Fruit fly (Drosophila melanogaster) whole organism, embryonic: Measurements from ENCODE around the gene ph-d.

Experiments
- Atf3 ChIP-seq: fragments of 200-800 bp; sonication (Bioruptor generic); optimal IDR thresholded peaks from 3 replicates; lab custom pipeline; 2016; ENCODE audit warnings: missing biosample characterization, missing genetic modification characterization
- CG10209 ChIP-seq: fragments of 200-800 bp; sonication (Bioruptor generic); optimal IDR thresholded peaks from 3 replicates; lab custom pipeline; 2017; ENCODE audit warnings: missing biosample characterization, mild to moderate bottlenecking, missing genetic modification characterization, missing genetic modification reagents
- CG10462 ChIP-seq: fragments of 200-800 bp; sonication (Bioruptor generic); optimal IDR thresholded peaks from 2 replicates; lab custom pipeline; 2016; ENCODE audit warnings: missing biosample characterization, missing genetic modification characterization
- CG11398 ChIP-seq: fragments of 200-800 bp; sonication (Bioruptor generic); optimal IDR thresholded peaks from 2 replicates; lab custom pipeline; 2016; ENCODE audit warnings: missing biosample characterization, missing genetic modification characterization
- CG11695 ChIP-seq: fragments of 200-800 bp; sonication (Bioruptor generic); IDR thresholded peaks from 3 replicates; pipeline ENCODE4 v1.3.6; 2022; ENCODE audit warnings: missing biosample characterization, missing genetic modification characterization
- CG11723 ChIP-seq: fragments of 200-800 bp; sonication (Bioruptor generic); optimal IDR thresholded peaks from 2 replicates; lab custom pipeline; 2017; ENCODE audit warnings: missing biosample characterization, mild to moderate bottlenecking, missing genetic modification characterization
- CG12155 ChIP-seq: fragments of 200-800 bp; sonication (Bioruptor generic); optimal IDR thresholded peaks from 3 replicates; lab custom pipeline; 2016; ENCODE audit warnings: missing biosample characterization, missing genetic modification characterization
- CG13123 ChIP-seq: fragments of 200-800 bp; sonication (Bioruptor generic); optimal IDR thresholded peaks from 2 replicates; lab custom pipeline; 2016; ENCODE audit warnings: missing biosample characterization, missing genetic modification characterization
- CG13287 ChIP-seq: fragments of 200-800 bp; sonication (Bioruptor generic); IDR thresholded peaks from 2 replicates; pipeline ENCODE4 v1.3.6; 2022; ENCODE audit warnings: missing biosample characterization, missing genetic modification characterization; ENCODE audit not compliant: partially characterized antibody
- CG14441 ChIP-seq: fragments of 200-800 bp; sonication (Bioruptor generic); IDR thresholded peaks from 2 replicates; pipeline ENCODE4 v1.3.6; 2022; ENCODE audit warnings: missing biosample characterization, missing genetic modification characterization
- CG1529 ChIP-seq: fragments of 200-800 bp; sonication (Bioruptor generic); optimal IDR thresholded peaks from 3 replicates; lab custom pipeline; 2018; ENCODE audit warnings: missing biosample characterization, missing genetic modification characterization
- CG15696 ChIP-seq: fragments of 200-800 bp; sonication (Bioruptor generic); optimal IDR thresholded peaks from 2 replicates; lab custom pipeline; 2019; ENCODE audit warnings: missing biosample characterization, mild to moderate bottlenecking, missing genetic modification characterization, moderate library complexity
- CG17186 ChIP-seq: fragments of 200-800 bp; sonication (Bioruptor generic); optimal IDR thresholded peaks from 3 replicates; lab custom pipeline; 2017; ENCODE audit warnings: missing biosample characterization, missing genetic modification reagents, missing genetic modification characterization
- CG17568 ChIP-seq: fragments of 200-800 bp; sonication (Bioruptor generic); optimal IDR thresholded peaks from 2 replicates; lab custom pipeline; 2018; ENCODE audit warnings: missing biosample characterization, mild to moderate bottlenecking, missing genetic modification characterization, moderate library complexity
- CG2678 ChIP-seq: fragments of 200-800 bp; sonication (Bioruptor generic); optimal IDR thresholded peaks from 3 replicates; lab custom pipeline; 2019; ENCODE audit warnings: missing biosample characterization, mild to moderate bottlenecking, missing genetic modification characterization, moderate library complexity
- CG30020 ChIP-seq: fragments of 200-800 bp; optimal IDR thresholded peaks from 2 replicates; lab custom pipeline; 2019; ENCODE audit warnings: missing biosample characterization, mild to moderate bottlenecking, missing genetic modification characterization, moderate library complexity
- CG3163 ChIP-seq: fragments of 200-800 bp; sonication (Bioruptor generic); optimal IDR thresholded peaks from 3 replicates; lab custom pipeline; 2016; ENCODE audit warnings: missing biosample characterization, missing genetic modification characterization
- CG34376 ChIP-seq: fragments of 200-800 bp; sonication (Bioruptor generic); optimal IDR thresholded peaks from 2 replicates; lab custom pipeline; 2018; ENCODE audit warnings: missing biosample characterization, mild to moderate bottlenecking, missing genetic modification characterization
- CG3838 ChIP-seq: fragments of 200-800 bp; sonication (Bioruptor generic); optimal IDR thresholded peaks from 3 replicates; lab custom pipeline; 2016; ENCODE audit warnings: missing biosample characterization, missing genetic modification characterization
- CG6175 ChIP-seq: fragments of 200-800 bp; sonication (Bioruptor generic); IDR thresholded peaks from 3 replicates; pipeline ENCODE4 v1.3.6; 2022; ENCODE audit warnings: missing biosample characterization, missing genetic modification characterization
- CG7745 ChIP-seq: fragments of 200-800 bp; sonication (Bioruptor generic); optimal IDR thresholded peaks from 2 replicates; lab custom pipeline; 2018; ENCODE audit warnings: missing biosample characterization, mild to moderate bottlenecking, missing genetic modification characterization, moderate library complexity
- CG9932 ChIP-seq: fragments of 200-800 bp; sonication (Bioruptor generic); IDR thresholded peaks from 2 replicates; pipeline ENCODE4 v1.3.6; 2022; ENCODE audit warnings: missing biosample characterization, missing genetic modification characterization
- CTCF ChIP-seq: fragments of 200-800 bp; sonication (Bioruptor generic); optimal IDR thresholded peaks from 2 replicates; lab custom pipeline; 2017; ENCODE audit warnings: missing biosample characterization, mild to moderate bottlenecking, missing genetic modification characterization, moderate library complexity
- CoRest ChIP-seq: fragments of 200-800 bp; sonication (Bioruptor generic); optimal IDR thresholded peaks from 3 replicates; lab custom pipeline; 2018; ENCODE audit warnings: missing biosample characterization, mild to moderate bottlenecking, missing genetic modification characterization, moderate library complexity
- D19A ChIP-seq: fragments of 200-800 bp; optimal IDR thresholded peaks from 3 replicates; lab custom pipeline; 2019; ENCODE audit warnings: missing biosample characterization, mild to moderate bottlenecking, missing genetic modification characterization, moderate library complexity
- Dip3 ChIP-seq: fragments of 200-800 bp; sonication (Bioruptor generic); optimal IDR thresholded peaks from 3 replicates; lab custom pipeline; 2016; ENCODE audit warnings: missing biosample characterization, missing genetic modification characterization
- H15 ChIP-seq: fragments of 200-800 bp; sonication (Bioruptor generic); IDR thresholded peaks from 3 replicates; pipeline ENCODE4 v1.3.6; 2022; ENCODE audit warnings: missing biosample characterization, missing genetic modification characterization
- HLH4C ChIP-seq: fragments of 200-800 bp; sonication (Bioruptor generic); IDR thresholded peaks from 3 replicates; pipeline ENCODE4 v1.3.6; 2022; ENCODE audit warnings: missing biosample characterization, missing genetic modification characterization; ENCODE audit not compliant: partially characterized antibody
- Hr39 ChIP-seq: fragments of >200 bp; optimal IDR thresholded peaks from 2 replicates; lab custom pipeline; 2017
- NFAT ChIP-seq: fragments of 200-800 bp; sonication (Bioruptor generic); IDR thresholded peaks from 2 replicates; pipeline ENCODE4 v1.3.6; 2022; ENCODE audit warnings: missing biosample characterization, missing genetic modification characterization
- Nf-YA ChIP-seq: fragments of 200-800 bp; sonication (Bioruptor generic); IDR thresholded peaks from 2 replicates; pipeline ENCODE4 v1.3.6; 2022; ENCODE audit warnings: missing biosample characterization, missing genetic modification characterization
- Sin3A ChIP-seq: fragments of >200 bp; optimal IDR thresholded peaks from 2 replicates; lab custom pipeline; 2018
- abd-A ChIP-seq: fragments of 200-800 bp; sonication (Bioruptor generic); optimal IDR thresholded peaks from 3 replicates; lab custom pipeline; 2019; ENCODE audit warnings: missing biosample characterization, mild to moderate bottlenecking, missing genetic modification characterization, moderate library complexity
- bab2 ChIP-seq: fragments of 200-800 bp; sonication (Bioruptor generic); optimal IDR thresholded peaks from 2 replicates; lab custom pipeline; 2016; ENCODE audit warnings: missing biosample characterization, missing genetic modification characterization
- btn ChIP-seq: fragments of 200-800 bp; sonication (Bioruptor generic); optimal IDR thresholded peaks from 2 replicates; lab custom pipeline; 2016; ENCODE audit warnings: missing biosample characterization, missing genetic modification characterization
- caup ChIP-seq: fragments of 200-800 bp; sonication (Bioruptor generic); optimal IDR thresholded peaks from 3 replicates; lab custom pipeline; 2017; ENCODE audit warnings: missing biosample characterization, mild to moderate bottlenecking, missing genetic modification characterization, moderate library complexity; ENCODE audit not compliant: severe bottlenecking
- crol ChIP-seq: fragments of 200-800 bp; sonication (Bioruptor generic); IDR thresholded peaks from 2 replicates; pipeline ENCODE4 v1.3.6; 2022; ENCODE audit warnings: missing biosample characterization, missing genetic modification characterization
- dysf ChIP-seq: fragments of 200-800 bp; sonication (Bioruptor generic); IDR thresholded peaks from 3 replicates; pipeline ENCODE4 v1.3.6; 2022; ENCODE audit warnings: missing biosample characterization, missing genetic modification characterization
- emc ChIP-seq: fragments of 200-800 bp; sonication (Bioruptor generic); optimal IDR thresholded peaks from 2 replicates; lab custom pipeline; 2016; ENCODE audit warnings: missing biosample characterization, missing genetic modification characterization
- gem ChIP-seq: fragments of 200-800 bp; sonication (Bioruptor generic); optimal IDR thresholded peaks from 2 replicates; lab custom pipeline; 2019; ENCODE audit warnings: missing biosample characterization, mild to moderate bottlenecking, missing genetic modification characterization, moderate library complexity
- grau ChIP-seq: fragments of 200-800 bp; optimal IDR thresholded peaks from 3 replicates; lab custom pipeline; 2019; ENCODE audit warnings: missing biosample characterization, mild to moderate bottlenecking, missing genetic modification characterization, moderate library complexity
- gro ChIP-seq: fragments of 200-800 bp; sonication (Bioruptor generic); optimal IDR thresholded peaks from 2 replicates; lab custom pipeline; 2016; ENCODE audit warnings: missing biosample characterization, missing genetic modification characterization
- gsb ChIP-seq: fragments of 200-800 bp; sonication (Bioruptor generic); IDR thresholded peaks from 2 replicates; pipeline ENCODE4 v1.3.6; 2022; ENCODE audit warnings: missing biosample characterization, missing genetic modification characterization
- ken ChIP-seq: fragments of 200-800 bp; sonication (Bioruptor generic); IDR thresholded peaks from 3 replicates; pipeline ENCODE4 v1.3.6; 2022; ENCODE audit warnings: missing biosample characterization, missing genetic modification characterization
- lab ChIP-seq: fragments of 200-800 bp; sonication (Bioruptor generic); optimal IDR thresholded peaks from 3 replicates; lab custom pipeline; 2017; ENCODE audit warnings: missing biosample characterization, missing genetic modification characterization, mild to moderate bottlenecking, moderate library complexity, missing genetic modification reagents
- pb ChIP-seq: fragments of 200-800 bp; sonication (Bioruptor generic); optimal IDR thresholded peaks from 3 replicates; lab custom pipeline; 2016; ENCODE audit warnings: missing biosample characterization, missing genetic modification characterization
- pros ChIP-seq: fragments of 200-800 bp; sonication (Bioruptor generic); optimal IDR thresholded peaks from 3 replicates; lab custom pipeline; 2019; ENCODE audit warnings: missing biosample characterization, mild to moderate bottlenecking, missing genetic modification characterization, moderate library complexity
- tio ChIP-seq: fragments of 200-800 bp; sonication (Bioruptor generic); optimal IDR thresholded peaks from 2 replicates; lab custom pipeline; 2017; ENCODE audit warnings: missing biosample characterization, missing genetic modification characterization, inconsistent platforms
- vnd ChIP-seq: fragments of 200-800 bp; sonication (Bioruptor generic); IDR thresholded peaks from 3 replicates; pipeline ENCODE4 v1.3.6; 2022; ENCODE audit warnings: missing biosample characterization, missing genetic modification characterization; ENCODE audit not compliant: partially characterized antibody
- zen2 ChIP-seq: fragments of 200-800 bp; sonication (Bioruptor generic); IDR thresholded peaks from 3 replicates; pipeline ENCODE4 v1.3.6; 2022; ENCODE audit warnings: missing biosample characterization, missing genetic modification characterization; ENCODE audit not compliant: partially characterized antibody
- zfh1 ChIP-seq: fragments of 200-800 bp; sonication (Bioruptor generic); IDR thresholded peaks from 3 replicates; pipeline ENCODE4 v1.3.6; 2022; ENCODE audit warnings: missing biosample characterization, missing genetic modification characterization

ph-d gene

dm6 chrX:2134226-2134880 lies 11.3 kb upstream of the ph-d start (continued):
- TF ChIP-seq CG9932 (GFP tag; lab: Robert Waterston, UW) (0 out of 2 replicates have a peak, but pooled peaks have one; percentile 15), CG7745 (tag; lab: Kevin White, UChicago) (no peak), CG12155 (GFP tag; lab: Kevin White, UChicago) (peak; percentile 42), CG10209 (GFP tag; lab: Kevin White, UChicago) (peak; percentile 58), dysf (GFP tag; lab: Robert Waterston, UW) (peak; percentile 71), CG10462 (GFP tag; lab: Kevin White, UChicago) (peak; percentile 32), abd-A (peak; percentile 70), CG11398 (GFP tag; lab: Kevin White, UChicago) (peak; percentile 8), zen2 (GFP tag; lab: Robert Waterston, UW) (no peak), CG11723 (peak; percentile 42), D19A (peak; percentile 68), caup (GFP tag; lab: Kevin White, UChicago) (peak; percentile 49), CG14441 (GFP tag; lab: Robert Waterston, UW) (peak; percentile 51; the same call in 1 of the 2 replicates), crol (no peak), H15 (peak; percentile 61), CG17186 (GFP tag; lab: Kevin White, UChicago) (peak; percentile 25), CG3838 (no peak), ken (GFP tag; lab: Robert Waterston, UW) (peak; percentile 48; the same call in 2 of the 3 replicates), Atf3 (peak; percentile 12), HLH4C (no peak), emc (GFP tag; lab: Kevin White, UChicago) (peak; percentile 11), pb (GFP tag; lab: Kevin White, UChicago) (no peak), CG30020 (tag; lab: Kevin White, UChicago) (no peak), CG13123 (GFP tag; lab: Kevin White, UChicago) (no peak), Sin3A (lab: Kevin White, UChicago) (no peak), gem (tag; lab: Kevin White, UChicago) (peak; percentile 81), Nf-YA (GFP tag; lab: Robert Waterston, UW) (no peak), CG13287 (GFP tag; lab: Robert Waterston, UW) (no peak), CG11695 (GFP tag; lab: Robert Waterston, UW) (peak; percentile 74), grau (tag; lab: Kevin White, UChicago) (peak; percentile 72), Hr39 (lab: Kevin White, UChicago) (no peak), Dip3 (GFP tag; lab: Kevin White, UChicago) (no peak), CG3163 (GFP tag; lab: Kevin White, UChicago) (peak; percentile 9), vnd (GFP tag; lab: Robert Waterston, UW) (no peak), tio (peak; percentile 34), gsb (GFP tag; lab: Robert Waterston, UW) (peak; percentile 18; the same call in 1 of the 2 replicates), gro (peak; percentile 26), NFAT (no peak), CG17568 (peak; percentile 28), bab2 (GFP tag; lab: Kevin White, UChicago) (peak; percentile 61), CTCF (no peak), CG6175 (0 out of 3 replicates have a peak, but pooled peaks have one; percentile 17), CG15696 (tag; lab: Kevin White, UChicago) (peak; percentile 45), lab (GFP tag; lab: Kevin White, UChicago) (peak; percentile 81), CG1529 (GFP tag; lab: Kevin White, UChicago) (peak; percentile 66), btn (GFP tag; lab: Kevin White, UChicago) (peak; percentile 9), zfh1 (GFP tag; lab: Robert Waterston, UW) (peak; percentile 73), CoRest (tag; lab: Kevin White, UChicago) (peak; percentile 68), CG34376 (GFP tag; lab: Kevin White, UChicago) (no peak), pros (GFP tag; lab: Kevin White, UChicago) (peak; percentile 77), CG2678 (tag; lab: Kevin White, UChicago) (peak; percentile 81)
